Fruit fly (Drosophila melanogaster) whole organism, embryonic: ENCODE results near the gene Torsin.

Experiments
- CG1529 ChIP-seq: fragments of 200-800 bp; sonication (Bioruptor generic); optimal IDR thresholded peaks from 3 replicates; lab custom pipeline; 2018; ENCODE audit warnings: missing biosample characterization, missing genetic modification characterization
- CG1603 ChIP-seq: fragments of 200-800 bp; sonication (Bioruptor generic); optimal IDR thresholded peaks from 2 replicates; lab custom pipeline; 2019; ENCODE audit warnings: missing biosample characterization, mild to moderate bottlenecking, missing genetic modification characterization, moderate library complexity
- CG17359 ChIP-seq: fragments of 200-800 bp; sonication (Bioruptor generic); optimal IDR thresholded peaks from 3 replicates; lab custom pipeline; 2018; ENCODE audit warnings: missing biosample characterization, mild to moderate bottlenecking, missing genetic modification characterization, moderate library complexity

- TF ChIP-seq CG1603 (tag; lab: Kevin White, UChicago), result no peak
- TF ChIP-seq CG17359 (tag; lab: Kevin White, UChicago), result no peak
- TF ChIP-seq CG1529 (GFP tag; lab: Kevin White, UChicago), result no peak
These were observed 43.4 kb downstream of the Torsin start for dm6 chrX:4606447-4606846.
